Worm (Caenorhabditis elegans): ENCODE results near the gene flp-4.
A peak's percentile ranks its signal among the peaks of the same experiment; 100 is the strongest.

ce11 chrII:10044961-10045360 lies 3.7 kb upstream of the flp-4 start, which contains the start of the genes F52H3.11 and bath-38:
- TF ChIP-seq lsy-2 (tag; optimal IDR thresholded peaks at IDR 0.05) (peak; percentile 37), ztf-11 (tag; optimal IDR thresholded peaks at IDR 0.05) (no peak), mab-5 (tag; optimal IDR thresholded peaks at IDR 0.05) (no peak), nhr-76 (tag; optimal IDR thresholded peaks at IDR 0.05) (no peak), snpc-4 (tag; optimal IDR thresholded peaks at IDR 0.05) (no peak), unc-39 (tag; optimal IDR thresholded peaks at IDR 0.05) (no peak)

Measured in whole organism, mixed stage, embryonic.